Fruit fly (Drosophila melanogaster): Measurements from ENCODE around the gene Naa60.
A peak's percentile ranks its signal among the peaks of the same experiment; 100 is the strongest.

The Naa60 gene

dm6 chr3L:9713828-9714536 is 12.7 kb upstream of the Naa60 start, which contains the start of gene vsg:
TSS of gene vsg (plus strand) at chr3L:9714324.
- TF ChIP-seq Lpt (GFP tag; optimal IDR thresholded peaks at IDR 0.05) (peak; percentile 52), CG3919 (GFP tag; optimal IDR thresholded peaks at IDR 0.05) (peak; percentile 58), CG10631 (GFP tag; optimal IDR thresholded peaks at IDR 0.05) (peak; percentile 90), lz (GFP tag; optimal IDR thresholded peaks at IDR 0.05) (peak; percentile 60), esn (GFP tag; optimal IDR thresholded peaks at IDR 0.05) (peak; percentile 69), CG31627 (GFP tag; optimal IDR thresholded peaks at IDR 0.05) (peak; percentile 71), CG11294 (GFP tag; IDR thresholded peaks at IDR 0.05) (peak; percentile 53; the same call in 1 of the 2 replicates), CG9139 (GFP tag; optimal IDR thresholded peaks at IDR 0.05) (peak; percentile 24), Hr38 (GFP tag; optimal IDR thresholded peaks at IDR 0.05) (no peak), CG10669 (GFP tag; optimal IDR thresholded peaks at IDR 0.05) (peak; percentile 55), Eip75B (GFP tag; optimal IDR thresholded peaks at IDR 0.05) (no peak), svp (GFP tag) (peak; percentile 71), Gug (GFP tag; IDR thresholded peaks at IDR 0.05) (peak; percentile 67), CG3032 (tag; optimal IDR thresholded peaks at IDR 0.05) (peak; percentile 84), CG11762 (GFP tag; optimal IDR thresholded peaks at IDR 0.05; ENCODE audit: insufficient read depth) (peak; percentile 10), eg (GFP tag; IDR thresholded peaks at IDR 0.05) (peak; percentile 69; the same call in 2 of the 3 replicates), CG15336 (GFP tag; IDR thresholded peaks at IDR 0.05) (0 out of 2 replicates have a peak, but pooled peaks have one; percentile 62), pdm3 (GFP tag; optimal IDR thresholded peaks at IDR 0.05) (no peak), Blimp-1 (GFP tag; optimal IDR thresholded peaks at IDR 0.05) (peak; percentile 46), fd59A (GFP tag; optimal IDR thresholded peaks at IDR 0.05) (peak; percentile 48), fd85E (GFP tag; optimal IDR thresholded peaks at IDR 0.05) (no peak), CG6163 (GFP tag; IDR thresholded peaks at IDR 0.05) (no peak; the same call in 2 of the 3 replicates), Ets21C (GFP tag; optimal IDR thresholded peaks at IDR 0.05) (peak; percentile 47), CG4318 (GFP tag; optimal IDR thresholded peaks at IDR 0.05) (no peak), CG8319 (GFP tag; optimal IDR thresholded peaks at IDR 0.05) (peak; percentile 56), dsx (GFP tag; optimal IDR thresholded peaks at IDR 0.05; ENCODE audit: poor library complexity, severe bottlenecking) (peak; percentile 62), acj6 (GFP tag; optimal IDR thresholded peaks at IDR 0.05) (peak; percentile 82), ss (GFP tag; optimal IDR thresholded peaks at IDR 0.05) (peak in 1 of 2 experiments; percentile 60), Hr39 (GFP tag; optimal IDR thresholded peaks at IDR 0.05) (peak; percentile 54), CG6276 (GFP tag; optimal IDR thresholded peaks at IDR 0.05) (no peak), cyc (GFP tag; optimal IDR thresholded peaks at IDR 0.05) (peak; percentile 55), salr (GFP tag; optimal IDR thresholded peaks at IDR 0.05) (peak in 1 of 2 experiments; percentile 82), CG16779 (tag; optimal IDR thresholded peaks at IDR 0.05) (peak; percentile 27), net (GFP tag; optimal IDR thresholded peaks at IDR 0.05) (peak; percentile 21), Sox15 (GFP tag; optimal IDR thresholded peaks at IDR 0.05) (peak; percentile 73), CG11902 (GFP tag; optimal IDR thresholded peaks at IDR 0.05) (peak; percentile 54), CG34406 (GFP tag; optimal IDR thresholded peaks at IDR 0.05) (peak; percentile 76), achi (GFP tag; optimal IDR thresholded peaks at IDR 0.05) (peak; percentile 64), fkh (GFP tag; optimal IDR thresholded peaks at IDR 0.05) (no peak), Sox14 (GFP tag; optimal IDR thresholded peaks at IDR 0.05) (peak; percentile 14), topi (GFP tag; optimal IDR thresholded peaks at IDR 0.05) (peak; percentile 53), spab (GFP tag; optimal IDR thresholded peaks at IDR 0.05) (peak; percentile 42), CG1621 (tag; optimal IDR thresholded peaks at IDR 0.05) (no peak), CG7368 (GFP tag; optimal IDR thresholded peaks at IDR 0.05) (peak; percentile 29), Met (GFP tag; optimal IDR thresholded peaks at IDR 0.05) (peak; percentile 60), Smox (GFP tag; optimal IDR thresholded peaks at IDR 0.05) (peak; percentile 67), dac (GFP tag; optimal IDR thresholded peaks at IDR 0.05) (no peak), CG8119 (GFP tag; IDR thresholded peaks at IDR 0.05) (peak; percentile 82), Ets96B (tag; optimal IDR thresholded peaks at IDR 0.05) (peak; percentile 76), OdsH (GFP tag; optimal IDR thresholded peaks at IDR 0.05) (peak; percentile 77)

Data from whole organism, prepupa.